Fruit fly (Drosophila melanogaster): Measurements from ENCODE around the gene CG2865.

dm6 chrX:2254020-2254626 lies 39.1 kb downstream of the CG2865 start, which contains the start of gene CG3091:
- TF ChIP-seq jim (GFP tag; optimal IDR thresholded peaks at IDR 0.05): no peak
- no peak for TF ChIP-seq Dfd (GFP tag; optimal IDR thresholded peaks at IDR 0.05)
- no peak for TF ChIP-seq tai (GFP tag; optimal IDR thresholded peaks at IDR 0.05)
- TF ChIP-seq CG9705 (GFP tag; optimal IDR thresholded peaks at IDR 0.05): no peak
- no peak for TF ChIP-seq CG32264 (GFP tag; optimal IDR thresholded peaks at IDR 0.05)
- no peak for TF ChIP-seq usp (GFP tag; optimal IDR thresholded peaks at IDR 0.05)
- no peak for TF ChIP-seq Abd-B (GFP tag; optimal IDR thresholded peaks at IDR 0.05)
- TF ChIP-seq sv (GFP tag; optimal IDR thresholded peaks at IDR 0.05): no peak
- TF ChIP-seq CrebA (GFP tag; optimal IDR thresholded peaks at IDR 0.05; ENCODE audit: borderline replicate concordance): no peak
- no peak for TF ChIP-seq OdsH (GFP tag; optimal IDR thresholded peaks at IDR 0.05)
- no peak for TF ChIP-seq foxo (GFP tag; optimal IDR thresholded peaks at IDR 0.05)

Data from whole organism, wandering third instar larva.